Worm (Caenorhabditis elegans) whole organism, L4/young adult: ENCODE measurements around the gene Y38H6C.25.

Experiments used
- dao-5 ChIP-seq: sonication (generic microtip); optimal IDR thresholded peaks from 2 replicates; lab custom pipeline; 2016; ENCODE audit warnings: missing genotype, missing genetic modification characterization, moderate library complexity, missing compliant biosample characterization
- him-1 ChIP-seq: sonication (generic microtip); optimal IDR thresholded peaks from 2 replicates; lab custom pipeline; 2016; ENCODE audit warnings: missing genotype, missing genetic modification reagents, missing genetic modification characterization, missing compliant biosample characterization

ce11 chrV:20475830-20476229, 43.2 kb upstream of the Y38H6C.25 start, which contains the start of gene B0250.7:
- TF ChIP-seq dao-5 (tag; lab: Kevin White, UChicago) (no peak), him-1 (tag; lab: Kevin White, UChicago) (no peak)
